Fruit fly (Drosophila melanogaster): ENCODE data around the gene CG31220.

The CG31220 gene

dm6 chr3R:19641058-19641457 lies 7.2 kb upstream of the CG31220 start (continued):
- TF ChIP-seq ssp (GFP tag; IDR thresholded peaks at IDR 0.05) (no peak), br (optimal IDR thresholded peaks at IDR 0.05) (no peak), so (GFP tag; IDR thresholded peaks at IDR 0.05) (0 out of 3 replicates have a peak, but pooled peaks have one; percentile 46), CG11723 (GFP tag; optimal IDR thresholded peaks at IDR 0.05) (no peak), CG6765 (GFP tag; optimal IDR thresholded peaks at IDR 0.05) (no peak), CG1024 (GFP tag; IDR thresholded peaks at IDR 0.05) (no peak), CG11695 (GFP tag; IDR thresholded peaks at IDR 0.05) (peak; percentile 17; the same call in 1 of the 3 replicates), Atf6 (GFP tag; IDR thresholded peaks at IDR 0.05) (no peak), CG14050 (GFP tag; IDR thresholded peaks at IDR 0.05) (no peak), CG17361 (GFP tag; IDR thresholded peaks at IDR 0.05) (no peak), CG13287 (GFP tag; IDR thresholded peaks at IDR 0.05; ENCODE audit: partially characterized antibody) (peak; percentile 52), CG10366 (GFP tag; IDR thresholded peaks at IDR 0.05) (no peak), Sry-β (GFP tag; optimal IDR thresholded peaks at IDR 0.05) (no peak), gce (GFP tag; IDR thresholded peaks at IDR 0.05) (no peak), z (GFP tag; IDR thresholded peaks at IDR 0.05) (no peak), CG18764 (GFP tag; optimal IDR thresholded peaks at IDR 0.05) (no peak), CG12769 (tag; optimal IDR thresholded peaks at IDR 0.05) (no peak), CG8089 (GFP tag; optimal IDR thresholded peaks at IDR 0.05) (no peak), wdn (GFP tag; IDR thresholded peaks at IDR 0.05) (0 out of 2 replicates have a peak, but pooled peaks have one; percentile 10), CG12219 (GFP tag; optimal IDR thresholded peaks at IDR 0.05) (no peak), CG13424 (tag; optimal IDR thresholded peaks at IDR 0.05) (no peak), CG16815 (GFP tag; optimal IDR thresholded peaks at IDR 0.05) (no peak), CG16779 (GFP tag; IDR thresholded peaks at IDR 0.05) (no peak), ind (GFP tag; optimal IDR thresholded peaks at IDR 0.05) (no peak), caup (GFP tag; optimal IDR thresholded peaks at IDR 0.05; ENCODE audit: severe bottlenecking) (no peak), CG12071 (GFP tag; optimal IDR thresholded peaks at IDR 0.05) (peak; percentile 23), CG13624 (GFP tag; optimal IDR thresholded peaks at IDR 0.05) (no peak), Doc2 (GFP tag; IDR thresholded peaks at IDR 0.05) (no peak), CG10209 (GFP tag; optimal IDR thresholded peaks at IDR 0.05) (no peak), CG2889 (GFP tag; IDR thresholded peaks at IDR 0.05) (no peak), nau (GFP tag; optimal IDR thresholded peaks at IDR 0.05) (no peak), CG17802 (tag; optimal IDR thresholded peaks at IDR 0.05) (no peak), mam (GFP tag; optimal IDR thresholded peaks at IDR 0.05) (no peak), CG14965 (GFP tag; optimal IDR thresholded peaks at IDR 0.05; ENCODE audit: borderline replicate concordance) (no peak), CG14014 (GFP tag; IDR thresholded peaks at IDR 0.05) (0 out of 2 replicates have a peak, but pooled peaks have one; percentile 4), CG13775 (GFP tag; optimal IDR thresholded peaks at IDR 0.05) (no peak), repo (GFP tag; optimal IDR thresholded peaks at IDR 0.05) (no peak), CG10979 (tag; optimal IDR thresholded peaks at IDR 0.05) (no peak), tll (GFP tag; optimal IDR thresholded peaks at IDR 0.05) (no peak), B-H2 (GFP tag; optimal IDR thresholded peaks at IDR 0.05) (no peak), unc-4 (GFP tag; IDR thresholded peaks at IDR 0.05; ENCODE audit: partially characterized antibody) (peak; percentile 33; the same call in 1 of the 2 replicates), Stat92E (GFP tag; optimal IDR thresholded peaks at IDR 0.05) (no peak), lbe (GFP tag; optimal IDR thresholded peaks at IDR 0.05) (no peak), bbx (GFP tag; IDR thresholded peaks at IDR 0.05; ENCODE audit: partially characterized antibody) (peak; percentile 55; the same call in 1 of the 2 replicates), CG6689 (GFP tag; IDR thresholded peaks at IDR 0.05) (no peak), CG6813 (GFP tag; optimal IDR thresholded peaks at IDR 0.05) (peak; percentile 4), CG34224 (GFP tag; IDR thresholded peaks at IDR 0.05; ENCODE audit: partially characterized antibody) (peak; percentile 62), nerfin-2 (GFP tag; IDR thresholded peaks at IDR 0.05; ENCODE audit: partially characterized antibody) (no peak), CG1792 (GFP tag; optimal IDR thresholded peaks at IDR 0.05) (no peak), chm (GFP tag; IDR thresholded peaks at IDR 0.05) (peak; percentile 25; the same call in 1 of the 2 replicates), wor (GFP tag; IDR thresholded peaks at IDR 0.05) (no peak)
